Fruit fly (Drosophila melanogaster): ENCODE data around the gene Vps16B.

The Vps16B gene

DNA sequence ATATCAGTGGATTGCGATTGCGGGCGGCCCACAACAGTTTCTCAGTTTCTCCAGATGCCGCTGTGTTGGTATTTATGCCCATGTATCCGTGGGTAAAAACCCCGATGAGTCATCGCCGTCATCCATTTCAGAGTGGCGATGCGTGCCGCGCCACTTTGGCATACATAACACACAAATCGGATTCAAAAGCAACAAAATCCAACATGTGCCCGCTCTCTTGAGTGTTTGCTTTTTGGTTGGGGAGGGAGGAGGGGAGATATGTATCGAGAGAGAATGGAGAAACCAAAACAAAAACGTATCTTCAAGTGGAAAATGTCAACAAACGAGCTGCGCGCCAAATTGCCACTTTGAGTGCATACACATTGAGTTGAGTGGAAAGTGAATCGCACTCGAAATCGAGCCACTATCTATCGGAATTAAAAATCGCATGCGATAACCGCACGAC, 44.6 kb downstream of the Vps16B start (continued):
- TF ChIP-seq CG10431 (GFP tag; optimal IDR thresholded peaks at IDR 0.05) (peak; percentile 61), CG3838 (GFP tag; optimal IDR thresholded peaks at IDR 0.05) (peak; percentile 85), CG5953 (GFP tag; IDR thresholded peaks at IDR 0.05) (0 out of 2 replicates have a peak, but pooled peaks have one; percentile 38), fd96Cb (tag; optimal IDR thresholded peaks at IDR 0.05) (no peak), CG30403 (GFP tag; optimal IDR thresholded peaks at IDR 0.05) (no peak), HLH3B (GFP tag; IDR thresholded peaks at IDR 0.05) (peak; percentile 30; the same call in 1 of the 2 replicates), grn (GFP tag; optimal IDR thresholded peaks at IDR 0.05) (peak; percentile 86), mirr (GFP tag; optimal IDR thresholded peaks at IDR 0.05) (peak; percentile 30), amos (GFP tag; IDR thresholded peaks at IDR 0.05; ENCODE audit: partially characterized antibody) (peak; percentile 69; the same call in 1 of the 2 replicates), fu2 (GFP tag; optimal IDR thresholded peaks at IDR 0.05) (no peak), Hand (GFP tag; optimal IDR thresholded peaks at IDR 0.05) (peak; percentile 65), bowl (GFP tag; IDR thresholded peaks at IDR 0.05) (no peak), Adf1 (GFP tag; IDR thresholded peaks at IDR 0.05) (peak; percentile 32; the same call in 1 of the 2 replicates), vvl (GFP tag; IDR thresholded peaks at IDR 0.05) (peak; percentile 52; the same call in 1 of the 2 replicates), oc (tag; optimal IDR thresholded peaks at IDR 0.05) (peak; percentile 70), CG32767 (GFP tag; IDR thresholded peaks at IDR 0.05) (peak; percentile 31; the same call in 1 of the 2 replicates), kay (GFP tag; optimal IDR thresholded peaks at IDR 0.05) (peak; percentile 99), CG13287 (GFP tag; IDR thresholded peaks at IDR 0.05; ENCODE audit: partially characterized antibody) (peak; percentile 68), twi (tag; optimal IDR thresholded peaks at IDR 0.05) (peak; percentile 80), lab (GFP tag; optimal IDR thresholded peaks at IDR 0.05) (peak; percentile 17), disco-r (GFP tag; optimal IDR thresholded peaks at IDR 0.05) (peak; percentile 44), cg (GFP tag; optimal IDR thresholded peaks at IDR 0.05) (peak; percentile 77), CG2202 (tag; optimal IDR thresholded peaks at IDR 0.05) (peak; percentile 13), chm (GFP tag; IDR thresholded peaks at IDR 0.05) (peak; percentile 51; the same call in 1 of the 2 replicates), tna (GFP tag; IDR thresholded peaks at IDR 0.05; ENCODE audit: partially characterized antibody) (peak; percentile 62; the same call in 1 of the 2 replicates), Nf-YC (tag; optimal IDR thresholded peaks at IDR 0.05) (peak; percentile 6), sna (GFP tag; IDR thresholded peaks at IDR 0.05; ENCODE audit: partially characterized antibody) (peak; percentile 69; the same call in 1 of the 2 replicates), pros (GFP tag; optimal IDR thresholded peaks at IDR 0.05) (peak; percentile 63), CG3163 (GFP tag; optimal IDR thresholded peaks at IDR 0.05) (peak; percentile 45)

DNA sequence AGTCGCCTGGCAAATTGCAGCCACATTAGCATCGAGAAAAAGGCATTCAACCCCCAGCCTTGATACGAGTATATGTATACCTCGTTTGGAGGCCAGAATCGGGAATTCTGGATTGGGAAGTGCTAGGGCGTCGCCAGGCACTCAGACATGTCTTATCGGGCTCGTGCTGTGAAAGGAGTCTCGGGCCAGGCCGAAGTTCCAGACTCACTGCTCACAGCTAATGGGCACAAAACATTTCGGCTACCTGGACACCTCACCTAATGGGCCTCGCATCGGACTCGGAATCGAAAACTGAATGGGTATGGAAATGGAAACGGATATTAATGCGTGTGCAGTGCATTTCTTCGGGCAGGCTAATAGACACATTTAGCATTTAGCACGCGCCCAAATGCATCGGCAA, 45.3 kb downstream of the Vps16B start:
- TF ChIP-seq ap (GFP tag; IDR thresholded peaks at IDR 0.05) (no peak), CG15514 (GFP tag; optimal IDR thresholded peaks at IDR 0.05) (no peak), prd (optimal IDR thresholded peaks at IDR 0.05) (no peak), prd (GFP tag; IDR thresholded peaks at IDR 0.05) (0 out of 3 replicates have a peak, but pooled peaks have one; percentile 13), Deaf1 (tag; optimal IDR thresholded peaks at IDR 0.05) (peak; percentile 10), esg (GFP tag; conservative IDR thresholded peaks at IDR 0.05) (no peak), usp (GFP tag; optimal IDR thresholded peaks at IDR 0.05) (no peak), CG1792 (GFP tag; optimal IDR thresholded peaks at IDR 0.05) (no peak), CG4617 (GFP tag; optimal IDR thresholded peaks at IDR 0.05; ENCODE audit: borderline replicate concordance) (no peak), jing (GFP tag; optimal IDR thresholded peaks at IDR 0.05) (no peak), da (GFP tag; optimal IDR thresholded peaks at IDR 0.05) (no peak), z (GFP tag; IDR thresholded peaks at IDR 0.05) (peak; percentile 48; the same call in 2 of the 3 replicates), CG3281 (GFP tag; optimal IDR thresholded peaks at IDR 0.05) (no peak), Fer3 (tag; optimal IDR thresholded peaks at IDR 0.05) (no peak), CG8944 (GFP tag; optimal IDR thresholded peaks at IDR 0.05) (no peak), CG6654 (GFP tag; optimal IDR thresholded peaks at IDR 0.05) (no peak), CG12104 (GFP tag; optimal IDR thresholded peaks at IDR 0.05) (no peak), rib (GFP tag; IDR thresholded peaks at IDR 0.05) (0 out of 2 replicates have a peak, but pooled peaks have one; percentile 16), Opbp (GFP tag; IDR thresholded peaks at IDR 0.05; ENCODE audit: partially characterized antibody) (0 out of 3 replicates have a peak, but pooled peaks have one; percentile 20), br (optimal IDR thresholded peaks at IDR 0.05) (no peak), Kr (GFP tag; optimal IDR thresholded peaks at IDR 0.05) (no peak), NC2β (GFP tag; optimal IDR thresholded peaks at IDR 0.05) (no peak), Eip74EF (GFP tag; optimal IDR thresholded peaks at IDR 0.05) (no peak)

Measured in whole organism, embryonic.